Fruit fly (Drosophila melanogaster): ENCODE results near the gene CG2698.

CG2698 gene

DNA sequence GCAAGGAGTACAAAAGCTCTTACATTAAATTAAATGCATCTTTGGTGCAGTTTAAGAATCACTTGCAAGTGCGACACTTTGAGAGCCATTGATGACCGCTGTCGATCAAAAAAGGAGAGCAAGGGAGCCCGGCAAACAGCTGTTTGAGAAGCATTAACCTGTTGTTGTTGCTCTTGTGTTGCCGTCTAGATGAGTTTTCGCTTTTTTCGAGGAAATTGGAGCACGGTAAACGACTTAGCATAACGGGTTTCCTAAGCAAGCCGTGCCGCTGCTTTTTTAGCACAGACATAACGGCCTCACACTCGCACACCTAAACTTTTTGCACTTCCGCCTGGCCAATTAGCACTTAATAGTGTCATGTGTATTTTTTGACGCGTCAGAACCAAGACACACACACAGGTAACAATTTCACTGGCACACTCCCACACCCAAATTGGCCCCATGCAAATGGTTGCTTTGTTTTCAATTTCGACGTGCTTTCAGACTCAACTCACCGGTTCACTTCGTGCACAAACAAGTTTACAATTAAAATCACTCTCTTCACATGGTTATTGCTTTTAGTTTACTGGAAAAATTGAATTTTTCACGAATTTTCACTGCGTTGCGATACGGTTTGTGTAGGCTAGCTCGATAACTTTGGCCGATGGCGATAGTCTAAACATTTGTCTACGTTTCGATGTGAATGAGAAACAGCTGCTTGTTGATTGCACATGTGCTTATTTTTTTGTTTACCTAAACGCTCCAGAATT lies 29.0 kb downstream of the CG2698 start, which contains the start of the genes CG10903 and CG2747:
CG10903 (plus strand) TSS at position 261 of the 749 bp plus-strand sequence.
CG2747 (minus strand) TSS at position 640 of the 749 bp plus-strand sequence.
- TF ChIP-seq Pdp1 (GFP tag; optimal IDR thresholded peaks at IDR 0.05): peak in 1 of 2 experiments; percentile 43
- no peak for TF ChIP-seq Neu2 (GFP tag; optimal IDR thresholded peaks at IDR 0.05; ENCODE audit: borderline replicate concordance)
- peak; percentile 39 for TF ChIP-seq exex (tag; optimal IDR thresholded peaks at IDR 0.05)
- TF ChIP-seq pzg (GFP tag; optimal IDR thresholded peaks at IDR 0.05): peak; percentile 67
- peak; percentile 12 for TF ChIP-seq CG9797 (GFP tag; optimal IDR thresholded peaks at IDR 0.05)
- TF ChIP-seq sim (GFP tag; IDR thresholded peaks at IDR 0.05): no peak
- TF ChIP-seq Sin3A (optimal IDR thresholded peaks at IDR 0.05): peak; percentile 60
- peak; percentile 35 for TF ChIP-seq tna (GFP tag; IDR thresholded peaks at IDR 0.05; ENCODE audit: partially characterized antibody)
- TF ChIP-seq CG12071 (GFP tag; optimal IDR thresholded peaks at IDR 0.05): no peak
- no peak for TF ChIP-seq CG9727 (GFP tag; optimal IDR thresholded peaks at IDR 0.05)
- TF ChIP-seq CG6813 (GFP tag; optimal IDR thresholded peaks at IDR 0.05): no peak
- TF ChIP-seq sd (tag; optimal IDR thresholded peaks at IDR 0.05): peak; percentile 79
- TF ChIP-seq hkb (optimal IDR thresholded peaks at IDR 0.05): no peak
- no peak for TF ChIP-seq hkb (GFP tag; IDR thresholded peaks at IDR 0.05)
- peak; percentile 25; the same call in 1 of the 3 replicates for TF ChIP-seq CG34422 (GFP tag; IDR thresholded peaks at IDR 0.05)
- no peak for TF ChIP-seq Optix (GFP tag; IDR thresholded peaks at IDR 0.05)
- no peak for TF ChIP-seq CG42726 (GFP tag; IDR thresholded peaks at IDR 0.05; ENCODE audit: partially characterized antibody)
- TF ChIP-seq Bgb (GFP tag; IDR thresholded peaks at IDR 0.05; ENCODE audit: partially characterized antibody): peak; percentile 74
- TF ChIP-seq CG13624 (GFP tag; optimal IDR thresholded peaks at IDR 0.05): peak; percentile 17
- TF ChIP-seq CG10267 (tag; optimal IDR thresholded peaks at IDR 0.05): peak; percentile 11
- no peak for TF ChIP-seq ATbp (GFP tag; optimal IDR thresholded peaks at IDR 0.05)
- peak; percentile 78 for TF ChIP-seq CG13287 (GFP tag; IDR thresholded peaks at IDR 0.05; ENCODE audit: partially characterized antibody)
- TF ChIP-seq fd102C (GFP tag; optimal IDR thresholded peaks at IDR 0.05): no peak
- peak in 1 of 2 experiments; percentile 10 for TF ChIP-seq dpn (GFP tag; optimal IDR thresholded peaks at IDR 0.05)
- no peak for TF ChIP-seq esg (GFP tag; conservative IDR thresholded peaks at IDR 0.05)
- TF ChIP-seq CG3995 (GFP tag; optimal IDR thresholded peaks at IDR 0.05): peak; percentile 45
- TF ChIP-seq sug (tag; optimal IDR thresholded peaks at IDR 0.05): peak; percentile 70
- TF ChIP-seq CG34376 (GFP tag; optimal IDR thresholded peaks at IDR 0.05): peak; percentile 49
- TF ChIP-seq CG6791 (GFP tag; IDR thresholded peaks at IDR 0.05; ENCODE audit: partially characterized antibody): peak; percentile 68; the same call in 2 of the 3 replicates
- TF ChIP-seq CG1233 (GFP tag; optimal IDR thresholded peaks at IDR 0.05): peak; percentile 3
- TF ChIP-seq Dref (GFP tag; IDR thresholded peaks at IDR 0.05): peak; percentile 68
- TF ChIP-seq inv (GFP tag; IDR thresholded peaks at IDR 0.05; ENCODE audit: partially characterized antibody): peak; percentile 53; the same call in 1 of the 2 replicates
- TF ChIP-seq row (GFP tag; IDR thresholded peaks at IDR 0.05): peak; percentile 23; the same call in 1 of the 3 replicates
- TF ChIP-seq wor (GFP tag; IDR thresholded peaks at IDR 0.05): no peak
- peak; percentile 94 for TF ChIP-seq CG15514 (GFP tag; optimal IDR thresholded peaks at IDR 0.05)
- peak; percentile 24 for TF ChIP-seq ftz-f1 (GFP tag; optimal IDR thresholded peaks at IDR 0.05)
- no peak for TF ChIP-seq dysf (GFP tag; IDR thresholded peaks at IDR 0.05)
- peak; percentile 61 for TF ChIP-seq tx (GFP tag; optimal IDR thresholded peaks at IDR 0.05)
- peak; percentile 0 for TF ChIP-seq Dp (GFP tag; optimal IDR thresholded peaks at IDR 0.05)
- peak; percentile 74 for TF ChIP-seq CG4360 (GFP tag; IDR thresholded peaks at IDR 0.05)
- TF ChIP-seq scrt (GFP tag; optimal IDR thresholded peaks at IDR 0.05): peak; percentile 81
- no peak for TF ChIP-seq CG18476 (GFP tag; optimal IDR thresholded peaks at IDR 0.05)
- TF ChIP-seq vnd (GFP tag; IDR thresholded peaks at IDR 0.05; ENCODE audit: partially characterized antibody): peak; percentile 33; the same call in 1 of the 3 replicates
- no peak for TF ChIP-seq CG7745 (tag; optimal IDR thresholded peaks at IDR 0.05)
- TF ChIP-seq MBD-R2 (GFP tag; IDR thresholded peaks at IDR 0.05): peak; percentile 70
- TF ChIP-seq Rx (GFP tag; IDR thresholded peaks at IDR 0.05): no peak
- no peak for TF ChIP-seq CG9437 (GFP tag; optimal IDR thresholded peaks at IDR 0.05)
- TF ChIP-seq CG17186 (GFP tag; optimal IDR thresholded peaks at IDR 0.05): peak; percentile 56

Data from whole organism, embryonic.